Fruit fly (Drosophila melanogaster) whole organism, embryonic: Measurements from ENCODE around the gene CG17650.
A peak's percentile ranks its signal among the peaks of the same experiment; 100 is the strongest.

ENCODE experiments used
- B-H1 ChIP-seq: fragments of 200-800 bp; sonication (Bioruptor generic); IDR thresholded peaks from 3 replicates; pipeline ENCODE4 v1.3.6; 2022; ENCODE audit warnings: missing biosample characterization, missing genetic modification characterization
- CG10274 ChIP-seq: fragments of 200-800 bp; sonication (Bioruptor generic); optimal IDR thresholded peaks from 3 replicates; lab custom pipeline; 2017; ENCODE audit warnings: missing biosample characterization, mild to moderate bottlenecking, missing genetic modification characterization
- CG16779 ChIP-seq: fragments of 200-800 bp; sonication (Bioruptor generic); IDR thresholded peaks from 2 replicates; pipeline ENCODE4 v1.3.6; 2022; ENCODE audit warnings: missing biosample characterization, missing genetic modification characterization
- CG4707 ChIP-seq: fragments of 200-800 bp; sonication (Bioruptor generic); optimal IDR thresholded peaks from 2 replicates; lab custom pipeline; 2018; ENCODE audit warnings: missing biosample characterization, mild to moderate bottlenecking, missing genetic modification characterization, moderate library complexity
- Dbx ChIP-seq: fragments of 200-800 bp; sonication (Bioruptor generic); IDR thresholded peaks from 3 replicates; pipeline ENCODE4 v1.3.6; 2022; ENCODE audit warnings: missing biosample characterization, missing genetic modification characterization
- Gug ChIP-seq: fragments of 200-800 bp; sonication (Bioruptor generic); IDR thresholded peaks from 4 replicates; pipeline ENCODE4 v1.3.6; 2022; ENCODE audit warnings: missing biosample characterization, missing genetic modification characterization
- HmgZ ChIP-seq: fragments of 200-800 bp; sonication (Bioruptor generic); optimal IDR thresholded peaks from 2 replicates; lab custom pipeline; 2018; ENCODE audit warnings: missing biosample characterization, mild to moderate bottlenecking, missing genetic modification characterization
- eyg ChIP-seq: fragments of 200-800 bp; sonication (Bioruptor generic); optimal IDR thresholded peaks from 3 replicates; lab custom pipeline; 2016; ENCODE audit warnings: missing biosample characterization, missing genetic modification characterization
- pho ChIP-seq: fragments of 200-800 bp; sonication (Bioruptor generic); optimal IDR thresholded peaks from 2 replicates; lab custom pipeline; 2016; ENCODE audit warnings: missing biosample characterization, missing genetic modification characterization
- sima ChIP-seq: fragments of 200-800 bp; sonication (Bioruptor generic); optimal IDR thresholded peaks from 2 replicates; lab custom pipeline; 2016; ENCODE audit warnings: missing biosample characterization, missing genetic modification characterization
- ssp ChIP-seq: fragments of 200-800 bp; sonication (Bioruptor generic); IDR thresholded peaks from 2 replicates; pipeline ENCODE4 v1.3.6; 2022; ENCODE audit warnings: missing biosample characterization, missing genetic modification characterization
- toy ChIP-seq: fragments of 200-800 bp; sonication (Bioruptor generic); IDR thresholded peaks from 2 replicates; pipeline ENCODE4 v1.3.6; 2022; ENCODE audit warnings: missing biosample characterization, missing genetic modification characterization
- trh ChIP-seq: fragments of 200-800 bp; sonication (Bioruptor generic); optimal IDR thresholded peaks from 2 replicates; lab custom pipeline; 2016; ENCODE audit warnings: missing biosample characterization, missing genetic modification characterization

DNA sequence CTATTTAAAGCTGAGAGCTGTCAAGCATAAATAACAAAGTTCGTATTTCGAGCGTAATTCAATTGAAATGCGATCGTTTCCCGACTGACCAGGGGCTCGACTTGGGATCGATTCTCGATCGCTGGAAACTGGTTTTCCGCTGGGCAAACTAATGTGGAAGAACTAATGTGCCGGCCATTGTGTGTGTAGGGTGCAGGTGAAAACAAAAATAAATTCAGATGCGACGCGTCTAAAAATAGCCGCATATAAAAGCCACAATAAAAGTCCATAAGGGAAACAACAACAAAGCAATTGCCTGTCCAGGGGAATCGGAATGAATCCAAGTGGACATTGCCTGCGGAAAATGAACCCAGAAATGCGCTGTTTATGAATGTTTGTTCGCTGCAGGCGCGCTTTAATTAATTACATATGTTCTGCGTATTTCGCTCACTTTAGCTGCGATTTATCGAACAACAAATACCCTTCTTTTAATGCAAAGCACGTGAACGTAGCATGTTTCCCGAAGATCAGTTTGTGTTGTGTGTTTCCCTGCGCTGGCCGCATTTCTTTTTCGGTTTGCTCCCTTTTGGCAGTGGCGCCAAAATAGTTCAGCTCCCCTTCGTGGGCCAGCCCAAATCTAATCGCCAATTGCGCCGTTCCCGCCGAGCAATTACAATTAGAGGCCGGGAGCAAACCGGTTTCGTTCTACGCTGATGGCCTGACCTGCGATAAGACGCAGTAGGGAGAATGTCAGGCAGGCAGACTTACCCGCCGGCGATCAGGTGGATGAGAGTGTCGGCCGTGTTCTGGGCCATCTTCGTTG, 35.6 kb downstream of the CG17650 start:
- TF ChIP-seq sima (no peak), CG16779 (GFP tag; lab: Robert Waterston, UW) (no peak), ssp (GFP tag; lab: Robert Waterston, UW) (no peak), pho (GFP tag; lab: Kevin White, UChicago) (no peak), eyg (GFP tag; lab: Kevin White, UChicago) (no peak), CG10274 (GFP tag; lab: Kevin White, UChicago) (peak; percentile 99), B-H1 (GFP tag; lab: Robert Waterston, UW) (no peak), CG4707 (GFP tag; lab: Kevin White, UChicago) (no peak), HmgZ (tag; lab: Kevin White, UChicago) (no peak), Dbx (GFP tag; lab: Robert Waterston, UW) (0 out of 3 replicates have a peak, but pooled peaks have one; percentile 8), trh (no peak), Gug (GFP tag; lab: Robert Waterston, UW) (no peak), toy (GFP tag; lab: Robert Waterston, UW) (no peak)
